Fruit fly (Drosophila melanogaster): ENCODE results near the gene Corp.

Gene Corp

dm6 chrX:8271363-8272061 lies at the start of gene Corp (continued):
- no peak for TF ChIP-seq CG1603 (tag; optimal IDR thresholded peaks at IDR 0.05)
- no peak for TF ChIP-seq CG13624 (GFP tag; optimal IDR thresholded peaks at IDR 0.05)
- TF ChIP-seq CG30020 (tag; optimal IDR thresholded peaks at IDR 0.05) = no peak
- peak; percentile 71 for TF ChIP-seq Ets65A (GFP tag)
- TF ChIP-seq CG8290 (GFP tag; optimal IDR thresholded peaks at IDR 0.05) = no peak
- TF ChIP-seq CG8290 (tag; optimal IDR thresholded peaks at IDR 0.05) = no peak
- peak; percentile 44; the same call in 1 of the 2 replicates for TF ChIP-seq Ptx1 (GFP tag; IDR thresholded peaks at IDR 0.05)
- no peak for TF ChIP-seq Optix (GFP tag; IDR thresholded peaks at IDR 0.05)
- TF ChIP-seq pita (GFP tag; optimal IDR thresholded peaks at IDR 0.05) = no peak
- TF ChIP-seq Scr (GFP tag; IDR thresholded peaks at IDR 0.05; ENCODE audit: partially characterized antibody) = no peak
- TF ChIP-seq CG6654 (GFP tag; optimal IDR thresholded peaks at IDR 0.05) = no peak
- TF ChIP-seq CG14667 (GFP tag; IDR thresholded peaks at IDR 0.05) = no peak
- peak; percentile 78 for TF ChIP-seq sqz (GFP tag; optimal IDR thresholded peaks at IDR 0.05)
- TF ChIP-seq CG17361 (GFP tag; IDR thresholded peaks at IDR 0.05) = peak; percentile 63; the same call in 2 of the 3 replicates
- no peak for TF ChIP-seq NK7.1 (GFP tag; optimal IDR thresholded peaks at IDR 0.05)
- TF ChIP-seq Dbx (GFP tag; IDR thresholded peaks at IDR 0.05) = no peak
- no peak for TF ChIP-seq CG34422 (GFP tag; IDR thresholded peaks at IDR 0.05)
- TF ChIP-seq CG10274 (GFP tag; optimal IDR thresholded peaks at IDR 0.05) = no peak
- no peak for TF ChIP-seq wek (GFP tag; optimal IDR thresholded peaks at IDR 0.05)
- TF ChIP-seq CG11398 (GFP tag; optimal IDR thresholded peaks at IDR 0.05) = no peak
- no peak for TF ChIP-seq sob (GFP tag; IDR thresholded peaks at IDR 0.05)
- TF ChIP-seq sug (tag; optimal IDR thresholded peaks at IDR 0.05) = no peak
- peak; percentile 54 for TF ChIP-seq stc (GFP tag; IDR thresholded peaks at IDR 0.05)
- no peak for TF ChIP-seq caup (GFP tag; optimal IDR thresholded peaks at IDR 0.05; ENCODE audit: severe bottlenecking)
- peak; percentile 48; the same call in 2 of the 3 replicates for TF ChIP-seq dysf (GFP tag; IDR thresholded peaks at IDR 0.05)
- no peak for TF ChIP-seq sna (GFP tag; IDR thresholded peaks at IDR 0.05; ENCODE audit: partially characterized antibody)
- no peak for TF ChIP-seq CG6765 (GFP tag; optimal IDR thresholded peaks at IDR 0.05)
- TF ChIP-seq CG16863 (GFP tag; optimal IDR thresholded peaks at IDR 0.05) = no peak
- TF ChIP-seq Fer2 (tag; optimal IDR thresholded peaks at IDR 0.05) = no peak
- TF ChIP-seq lab (GFP tag; optimal IDR thresholded peaks at IDR 0.05) = peak; percentile 48
- TF ChIP-seq CG2875 (GFP tag; optimal IDR thresholded peaks at IDR 0.05) = no peak
- no peak for TF ChIP-seq CG17912 (GFP tag; optimal IDR thresholded peaks at IDR 0.05)
- no peak for TF ChIP-seq usp (GFP tag; optimal IDR thresholded peaks at IDR 0.05)
- no peak for TF ChIP-seq Doc2 (GFP tag; IDR thresholded peaks at IDR 0.05)
- TF ChIP-seq CG9215 (GFP tag; IDR thresholded peaks at IDR 0.05) = no peak
- TF ChIP-seq Eip74EF (GFP tag; optimal IDR thresholded peaks at IDR 0.05) = peak in 1 of 2 experiments; percentile 31
- TF ChIP-seq CG5180 (GFP tag; optimal IDR thresholded peaks at IDR 0.05) = no peak
- TF ChIP-seq CG2116 (GFP tag; optimal IDR thresholded peaks at IDR 0.05) = no peak
- TF ChIP-seq nerfin-1 (tag; optimal IDR thresholded peaks at IDR 0.05) = no peak
- no peak for TF ChIP-seq CG7271 (tag; optimal IDR thresholded peaks at IDR 0.05)
- no peak for TF ChIP-seq klu (GFP tag; IDR thresholded peaks at IDR 0.05)
- TF ChIP-seq CG3065 (GFP tag; optimal IDR thresholded peaks at IDR 0.05) = no peak
- no peak for TF ChIP-seq CG8281 (tag; optimal IDR thresholded peaks at IDR 0.05)
- no peak for TF ChIP-seq H2.0 (GFP tag; IDR thresholded peaks at IDR 0.05)
- TF ChIP-seq CG12071 (GFP tag; optimal IDR thresholded peaks at IDR 0.05) = no peak
- no peak for TF ChIP-seq Nf-YB (GFP tag; optimal IDR thresholded peaks at IDR 0.05)
- no peak for TF ChIP-seq CG11696 (GFP tag; IDR thresholded peaks at IDR 0.05)
- peak; percentile 53 for TF ChIP-seq CG17829 (tag; optimal IDR thresholded peaks at IDR 0.05)
- TF ChIP-seq CG14014 (GFP tag; IDR thresholded peaks at IDR 0.05) = no peak
- 0 out of 2 replicates have a peak, but pooled peaks have one; percentile 11 for TF ChIP-seq Awh (GFP tag; IDR thresholded peaks at IDR 0.05)
